Worm (Caenorhabditis elegans) whole organism, L1 larva: Measurements from ENCODE around the gene W06D11.1.

Experiments used
- C04F5.9 ChIP-seq: sonication (generic microtip); optimal IDR thresholded peaks from 2 replicates; lab custom pipeline; 2016; ENCODE audit warnings: missing genetic modification characterization, missing compliant biosample characterization
- C16A3.4 ChIP-seq: fragments of 150-350 bp; optimal IDR thresholded peaks from 2 replicates; lab custom pipeline; 2014; ENCODE audit warnings: missing biosample characterization, missing genetic modification characterization
- Y116A8C.19 ChIP-seq: sonication (generic microtip); optimal IDR thresholded peaks from 2 replicates; lab custom pipeline; 2016; ENCODE audit warnings: missing compliant biosample characterization, missing genetic modification characterization, borderline replicate concordance
- alr-1 ChIP-seq: fragments of 200-800 bp; sonication (Bioruptor generic); optimal IDR thresholded peaks from 2 replicates; lab custom pipeline; 2018; ENCODE audit warnings: borderline replicate concordance, mild to moderate bottlenecking, missing genetic modification characterization, missing compliant biosample characterization
- ama-1 ChIP-seq: fragments of 150-350 bp; optimal IDR thresholded peaks from 2 replicates; lab custom pipeline; 2014
- ceh-82 ChIP-seq, 3 experiments: fragments of 150-350 bp in 1 of 3; sonication (generic microtip) in 2 of 3; optimal IDR thresholded peaks; 2 replicates each; lab custom pipeline; 2014 to 2017; ENCODE audit warnings: missing biosample characterization in 3 of 3, missing genetic modification characterization in 3 of 3
- ceh-90 ChIP-seq: sonication (generic microtip); optimal IDR thresholded peaks from 2 replicates; lab custom pipeline; 2016; ENCODE audit warnings: missing genetic modification characterization, missing compliant biosample characterization
- ces-1 ChIP-seq: fragments of 150-350 bp; optimal IDR thresholded peaks from 2 replicates; lab custom pipeline; 2014; ENCODE audit warnings: missing biosample characterization, missing genetic modification reagents, missing genetic modification characterization
- efl-3 ChIP-seq: fragments of 200-800 bp; sonication (Bioruptor generic); optimal IDR thresholded peaks from 2 replicates; lab custom pipeline; 2018; ENCODE audit warnings: mild to moderate bottlenecking, missing genetic modification characterization, missing compliant biosample characterization
- elt-2 ChIP-seq: sonication (generic microtip); optimal IDR thresholded peaks from 2 replicates; lab custom pipeline; 2016; ENCODE audit warnings: missing genetic modification characterization, mild to moderate bottlenecking, inconsistent platforms, missing compliant biosample characterization, missing genetic modification reagents
- ets-5 ChIP-seq: fragments of 200-800 bp; sonication (Bioruptor generic); IDR thresholded peaks from 2 replicates; pipeline ENCODE4 v1.3.6; 2022; ENCODE audit warnings: missing genetic modification characterization, missing compliant biosample characterization
- fkh-10 ChIP-seq: sonication (generic microtip); optimal IDR thresholded peaks from 2 replicates; lab custom pipeline; 2017; ENCODE audit warnings: missing biosample characterization, missing genetic modification reagents, missing genetic modification characterization
- fkh-8 ChIP-seq: sonication (generic microtip); optimal IDR thresholded peaks from 2 replicates; lab custom pipeline; 2016; ENCODE audit warnings: mild to moderate bottlenecking, missing genetic modification characterization, missing compliant biosample characterization
- fos-1 ChIP-seq: fragments of 150-350 bp; optimal IDR thresholded peaks from 2 replicates; lab custom pipeline; 2014; ENCODE audit warnings: missing biosample characterization, missing genetic modification characterization
- hlh-17 ChIP-seq: fragments of 200-800 bp; sonication (Bioruptor generic); optimal IDR thresholded peaks from 2 replicates; lab custom pipeline; 2018; ENCODE audit warnings: missing genetic modification characterization, mild to moderate bottlenecking, missing compliant biosample characterization, moderate library complexity, borderline replicate concordance
- isw-1 ChIP-seq: fragments of 200-800 bp; sonication (Bioruptor generic); IDR thresholded peaks from 2 replicates; pipeline ENCODE4 v1.3.6; 2022; ENCODE audit warnings: missing genetic modification characterization, missing compliant biosample characterization
- lin-14 ChIP-seq: fragments of 200-800 bp; sonication (Bioruptor generic); optimal IDR thresholded peaks from 2 replicates; lab custom pipeline; 2018; ENCODE audit warnings: mild to moderate bottlenecking, missing genetic modification characterization, moderate library complexity, missing compliant biosample characterization
- lin-15B ChIP-seq: fragments of 150-350 bp; sonication (generic microtip); optimal IDR thresholded peaks from 3 replicates; lab custom pipeline; 2014; ENCODE audit warnings: missing biosample characterization, missing genetic modification characterization
- lir-3 ChIP-seq: sonication (generic microtip); optimal IDR thresholded peaks from 2 replicates; lab custom pipeline; 2016; ENCODE audit warnings: mild to moderate bottlenecking, missing genetic modification characterization, moderate library complexity, missing compliant biosample characterization; ENCODE audit not compliant: poor library complexity
- lsy-2 ChIP-seq, 2 experiments: fragments of 150-350 bp; optimal IDR thresholded peaks; 2 replicates each; lab custom pipeline; 2014; ENCODE audit warnings: missing biosample characterization in 2 of 2, missing genetic modification characterization in 2 of 2
- mab-9 ChIP-seq: fragments of 200-800 bp; sonication (Bioruptor generic); IDR thresholded peaks from 2 replicates; pipeline ENCODE4 v1.3.6; 2022; ENCODE audit warnings: missing genetic modification reagents, missing genetic modification characterization, missing compliant biosample characterization
- mep-1 ChIP-seq: fragments of 150-350 bp; optimal IDR thresholded peaks from 2 replicates; lab custom pipeline; 2014; ENCODE audit warnings: missing biosample characterization, missing genetic modification characterization
- nhr-20 ChIP-seq: sonication (generic microtip); optimal IDR thresholded peaks from 2 replicates; lab custom pipeline; 2016; ENCODE audit warnings: mild to moderate bottlenecking, missing genetic modification characterization, missing compliant biosample characterization
- nhr-84 ChIP-seq: sonication (generic microtip); optimal IDR thresholded peaks from 2 replicates; lab custom pipeline; 2017; ENCODE audit warnings: missing biosample characterization, missing genetic modification characterization
- pqm-1 ChIP-seq: sonication (generic microtip); optimal IDR thresholded peaks from 3 replicates; lab custom pipeline; 2017; ENCODE audit warnings: missing biosample characterization, missing genetic modification characterization
- rnt-1 ChIP-seq: sonication (generic microtip); optimal IDR thresholded peaks from 2 replicates; lab custom pipeline; 2016; ENCODE audit warnings: mild to moderate bottlenecking, missing genetic modification characterization, moderate library complexity, missing compliant biosample characterization
- snu-23 ChIP-seq: sonication (generic microtip); optimal IDR thresholded peaks from 2 replicates; lab custom pipeline; 2016; ENCODE audit warnings: missing genetic modification characterization, missing compliant biosample characterization
- sox-4 ChIP-seq: sonication (generic microtip); optimal IDR thresholded peaks from 2 replicates; lab custom pipeline; 2016; ENCODE audit warnings: missing genetic modification characterization, missing compliant biosample characterization
- sptf-1 ChIP-seq: fragments of 150-350 bp; optimal IDR thresholded peaks from 2 replicates; lab custom pipeline; 2014; ENCODE audit warnings: missing biosample characterization, missing genetic modification characterization
- tbx-2 ChIP-seq: sonication (generic microtip); optimal IDR thresholded peaks from 2 replicates; lab custom pipeline; 2016; ENCODE audit warnings: missing genetic modification characterization, missing compliant biosample characterization
- unc-62 ChIP-seq: fragments of 150-350 bp; optimal IDR thresholded peaks from 2 replicates; lab custom pipeline; 2014; ENCODE audit warnings: missing biosample characterization, missing genetic modification reagents, missing genetic modification characterization
- unc-98 ChIP-seq: fragments of 200-800 bp; sonication (Bioruptor generic); IDR thresholded peaks from 2 replicates; pipeline ENCODE4 v1.3.6; 2022; ENCODE audit warnings: missing genetic modification characterization, missing compliant biosample characterization
- ztf-4 ChIP-seq: fragments of 150-350 bp; optimal IDR thresholded peaks from 2 replicates; lab custom pipeline; 2014; ENCODE audit warnings: missing biosample characterization, missing genetic modification characterization

Gene W06D11.1

ce11 chrX:12294263-12294662 lies at the start of gene W06D11.1:
TSS of gene W06D11.1 (plus strand) at chrX:12294563.
- TF ChIP-seq sptf-1 (no peak), mep-1 (tag; lab: Kevin White, UChicago) (no peak), mab-9 (GFP tag; lab: Robert Waterston, UW) (no peak), lir-3 (no peak), alr-1 (tag; lab: Kevin White, UChicago) (no peak), C04F5.9 (tag; lab: Kevin White, UChicago) (no peak), ztf-4 (no peak), unc-62 (no peak), elt-2 (tag; lab: Kevin White, UChicago) (no peak), fkh-8 (tag; lab: Kevin White, UChicago) (no peak), ceh-82 (tag; optimal IDR thresholded peaks at IDR 0.05; lab: Kevin White, UChicago) (no peak), snu-23 (no peak), nhr-84 (tag; lab: Kevin White, UChicago) (no peak), nhr-20 (tag; lab: Kevin White, UChicago) (no peak), tbx-2 (tag; lab: Kevin White, UChicago) (no peak), lin-15B (tag; lab: Kevin White, UChicago) (no peak), ceh-90 (tag; lab: Kevin White, UChicago) (no peak), ama-1 (no peak)

- TF ChIP-seq pqm-1 = no peak
- peak; percentile 44 for TF ChIP-seq rnt-1 (tag; lab: Kevin White, UChicago)
- TF ChIP-seq lin-14 (GFP tag; lab: Kevin White, UChicago) = peak; percentile 2
Observed at ce11 chrX:12248140-12248539, 46.2 kb upstream of the W06D11.1 start.

ce11 chrX:12252189-12252588 lies 42.2 kb upstream of the W06D11.1 start:
- TF ChIP-seq fos-1 (tag; lab: Kevin White, UChicago) (no peak), fkh-10 (GFP tag; lab: Kevin White, UChicago) (peak; percentile 59), mab-9 (GFP tag; lab: Robert Waterston, UW) (no peak), C16A3.4 (tag; lab: Kevin White, UChicago) (no peak), ces-1 (GFP tag; lab: Kevin White, UChicago) (peak; percentile 23), ets-5 (GFP tag; lab: Robert Waterston, UW) (no peak)

- TF ChIP-seq unc-98 (GFP tag; lab: Robert Waterston, UW) = no peak
- no peak for TF ChIP-seq hlh-17 (GFP tag; lab: Kevin White, UChicago)
- TF ChIP-seq lin-14 (GFP tag; lab: Kevin White, UChicago) = peak; percentile 65
- TF ChIP-seq sox-4 (tag; lab: Kevin White, UChicago) = no peak
- no peak for TF ChIP-seq efl-3
- TF ChIP-seq isw-1 (GFP tag; lab: Robert Waterston, UW) = no peak
- 0 out of 2 replicates have a peak, but pooled peaks have one; percentile 43 for TF ChIP-seq mab-9 (GFP tag; lab: Robert Waterston, UW)
- no peak for TF ChIP-seq C16A3.4 (tag; lab: Kevin White, UChicago)
Observed at ce11 chrX:12256594-12257048, 37.7 kb upstream of the W06D11.1 start, which contains the start of gene E01G6.2. TSS of gene E01G6.2 (plus strand) at chrX:12256644.

- no peak for TF ChIP-seq alr-1 (tag; lab: Kevin White, UChicago)
- no peak for TF ChIP-seq Y116A8C.19 (tag; lab: Kevin White, UChicago)
- no peak for TF ChIP-seq lsy-2 (tag; optimal IDR thresholded peaks at IDR 0.05; lab: Kevin White, UChicago)
Observed at ce11 chrX:12260381-12260931, 33.9 kb upstream of the W06D11.1 start, which contains the start of gene E01G6.1. TSS of gene E01G6.1 (plus strand) at chrX:12260881.
